Worm (Caenorhabditis elegans) whole organism, L2 larva: ENCODE data around the gene T16G1.7.

ENCODE experiments used
- lin-39 ChIP-seq: fragments of 150-350 bp; optimal IDR thresholded peaks from 2 replicates; lab custom pipeline; 2014; ENCODE audit warnings: missing biosample characterization, missing genetic modification reagents, missing genetic modification characterization
- nhr-77 ChIP-seq: fragments of 150-350 bp; optimal IDR thresholded peaks from 2 replicates; lab custom pipeline; 2014; ENCODE audit warnings: missing biosample characterization, missing genetic modification characterization
- sma-3 ChIP-seq: sonication (generic microtip); optimal IDR thresholded peaks from 2 replicates; lab custom pipeline; 2016; ENCODE audit warnings: missing genetic modification reagents, missing genetic modification characterization, missing compliant biosample characterization
- unc-62 ChIP-seq: fragments of 150-350 bp; optimal IDR thresholded peaks from 2 replicates; lab custom pipeline; 2014; ENCODE audit warnings: missing biosample characterization, missing genetic modification reagents, missing genetic modification characterization

- TF ChIP-seq sma-3 (GFP tag; lab: Kevin White, UChicago) (no peak), nhr-77 (tag; lab: Kevin White, UChicago) (no peak), unc-62 (GFP tag; lab: Kevin White, UChicago) (no peak), lin-39 (tag; lab: Kevin White, UChicago) (no peak)
These were observed 27.5 kb downstream of the T16G1.7 start for ce11 chrV:12907436-12907835.
